Fruit fly (Drosophila melanogaster) whole organism, adult: Measurements from ENCODE around the gene CG1288.

Experiments used
- CG11617 ChIP-seq: fragments of 200-800 bp; sonication (Bioruptor generic); optimal IDR thresholded peaks from 2 replicates; lab custom pipeline; 2017; ENCODE audit warnings: mild to moderate bottlenecking, missing biosample characterization, missing genetic modification reagents, missing genetic modification characterization
- CG14711 ChIP-seq: fragments of 200-800 bp; sonication (Bioruptor generic); optimal IDR thresholded peaks from 2 replicates; lab custom pipeline; 2018; ENCODE audit warnings: missing biosample characterization, mild to moderate bottlenecking, missing genetic modification characterization, moderate library complexity
- CG1620 ChIP-seq: fragments of 200-800 bp; sonication (Bioruptor generic); optimal IDR thresholded peaks from 2 replicates; lab custom pipeline; 2016; ENCODE audit warnings: missing biosample characterization, missing genetic modification characterization
- CG33017 ChIP-seq: fragments of 200-800 bp; sonication (Bioruptor generic); optimal IDR thresholded peaks from 2 replicates; lab custom pipeline; 2018; ENCODE audit warnings: missing biosample characterization, mild to moderate bottlenecking, missing genetic modification characterization, moderate library complexity
- CG5204 ChIP-seq: fragments of 200-800 bp; sonication (Bioruptor generic); optimal IDR thresholded peaks from 2 replicates; lab custom pipeline; 2016; ENCODE audit warnings: missing biosample characterization, missing genetic modification characterization
- CG7101 ChIP-seq: fragments of 200-800 bp; sonication (Bioruptor generic); optimal IDR thresholded peaks from 2 replicates; lab custom pipeline; 2018; ENCODE audit warnings: missing biosample characterization, mild to moderate bottlenecking, missing genetic modification characterization, moderate library complexity
- Clk ChIP-seq: fragments of 200-800 bp; sonication (Bioruptor generic); optimal IDR thresholded peaks from 2 replicates; lab custom pipeline; 2017; ENCODE audit warnings: missing biosample characterization, missing genetic modification characterization
- Mnt ChIP-seq: fragments of 200-800 bp; sonication (Bioruptor generic); optimal IDR thresholded peaks from 2 replicates; lab custom pipeline; 2016; ENCODE audit warnings: missing biosample characterization, mild to moderate bottlenecking, missing genetic modification characterization
- bab1 ChIP-seq: fragments of 200-800 bp; sonication (Bioruptor generic); optimal IDR thresholded peaks from 3 replicates; lab custom pipeline; 2019; ENCODE audit warnings: missing biosample characterization, mild to moderate bottlenecking, missing genetic modification characterization, moderate library complexity
- cic ChIP-seq: fragments of 200-800 bp; sonication (Bioruptor generic); optimal IDR thresholded peaks from 2 replicates; lab custom pipeline; 2017; ENCODE audit warnings: missing biosample characterization, mild to moderate bottlenecking, missing genetic modification characterization, moderate library complexity
- cnc ChIP-seq, 2 experiments: fragments of >200 bp; optimal IDR thresholded peaks; 2 replicates each; lab custom pipeline; 2017
- kay ChIP-seq: fragments of 200-800 bp; sonication (Bioruptor generic); peaks from one replicate; lab custom pipeline; 2016; ENCODE audit warnings: missing biosample characterization, missing genetic modification characterization, borderline replicate concordance
- tj ChIP-seq: fragments of 200-800 bp; sonication (Bioruptor generic); optimal IDR thresholded peaks from 3 replicates; lab custom pipeline; 2017; ENCODE audit warnings: missing biosample characterization, mild to moderate bottlenecking, missing genetic modification characterization, moderate library complexity
- toe ChIP-seq: fragments of 200-800 bp; sonication (Bioruptor generic); optimal IDR thresholded peaks from 2 replicates; lab custom pipeline; 2016; ENCODE audit warnings: missing biosample characterization, missing genetic modification characterization

CG1288 gene

DNA sequence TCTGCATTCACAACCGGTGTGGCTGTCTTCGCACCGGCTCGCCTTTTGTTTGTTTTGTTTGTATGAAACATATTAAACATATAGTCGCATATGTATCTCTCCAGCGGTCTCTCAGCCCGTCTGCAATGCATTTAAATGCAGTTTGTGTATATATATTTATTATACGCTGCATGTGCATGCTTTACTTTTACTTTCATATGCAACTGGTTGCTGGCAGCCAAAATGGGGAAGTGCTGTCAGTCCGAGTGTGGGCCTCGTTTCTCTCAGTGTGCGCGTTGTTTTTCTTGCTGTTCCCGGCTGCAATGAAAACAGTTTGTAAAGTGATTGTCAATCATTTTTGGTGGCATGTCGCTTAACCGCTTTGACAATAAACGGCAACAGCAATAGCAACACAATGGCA lies 48.6 kb downstream of the CG1288 start:
- TF ChIP-seq CG33017 (tag; lab: Kevin White, UChicago) (no peak), CG5204 (GFP tag; lab: Kevin White, UChicago) (no peak), Clk (no peak), tj (GFP tag; lab: Kevin White, UChicago) (no peak), cnc (optimal IDR thresholded peaks at IDR 0.05; lab: Kevin White, UChicago) (no peak), cic (GFP tag; lab: Kevin White, UChicago) (no peak), CG1620 (GFP tag; lab: Kevin White, UChicago) (no peak), bab1 (GFP tag; lab: Kevin White, UChicago) (no peak), toe (no peak), CG14711 (tag; lab: Kevin White, UChicago) (no peak), CG11617 (no peak), kay (GFP tag; lab: Kevin White, UChicago) (no peak)

DNA sequence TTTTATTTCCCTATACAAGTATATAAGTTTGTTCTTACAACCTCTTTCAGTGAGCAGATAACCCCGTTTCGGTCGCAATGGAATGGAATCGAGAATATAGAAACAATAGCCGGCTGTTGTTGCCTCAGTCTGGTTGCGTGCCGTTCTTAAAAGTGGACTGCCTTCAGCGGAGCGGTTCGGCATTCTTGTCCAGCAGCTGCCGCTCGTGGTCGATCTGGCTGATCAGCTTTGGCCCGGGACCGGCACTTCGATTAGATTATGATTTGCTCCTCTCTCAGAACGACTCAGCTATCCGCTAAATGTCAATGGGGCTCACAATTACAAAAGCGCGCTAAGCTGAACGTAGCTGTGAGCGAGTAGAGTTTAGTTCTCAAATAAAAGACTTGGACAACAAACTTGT lies 51.1 kb downstream of the CG1288 start:
- TF ChIP-seq CG7101 (tag; lab: Kevin White, UChicago), result no peak
- TF ChIP-seq Mnt (GFP tag; lab: Kevin White, UChicago), result no peak
- no peak for TF ChIP-seq kay (GFP tag; lab: Kevin White, UChicago)
- no peak for TF ChIP-seq toe
